Worm (Caenorhabditis elegans): Measurements from ENCODE around the gene M01H9.3.

The M01H9.3 gene

ce11 chrIV:4524943-4525342 lies 48.1 kb upstream of the M01H9.3 start, which contains the start of gene ZK180.6:
ZK180.6 (minus strand) TSS chrIV:4525043.
- TF ChIP-seq lin-39 (tag; optimal IDR thresholded peaks at IDR 0.05) (no peak), tbx-2 (tag; optimal IDR thresholded peaks at IDR 0.05) (no peak), nhr-237 (tag; optimal IDR thresholded peaks at IDR 0.05) (no peak), hmg-11 (tag; optimal IDR thresholded peaks at IDR 0.05) (no peak), ceh-9 (tag; optimal IDR thresholded peaks at IDR 0.05) (no peak), nhr-77 (tag; optimal IDR thresholded peaks at IDR 0.05) (no peak)

ce11 chrIV:4523461-4523860 lies 46.6 kb upstream of the M01H9.3 start:
- no peak for TF ChIP-seq snpc-4 (tag; optimal IDR thresholded peaks at IDR 0.05)
- TF ChIP-seq lin-39 (tag; optimal IDR thresholded peaks at IDR 0.05) = no peak
- no peak for TF ChIP-seq skn-1 (tag; optimal IDR thresholded peaks at IDR 0.05)
- no peak for TF ChIP-seq nhr-23 (tag; optimal IDR thresholded peaks at IDR 0.05)
- no peak for TF ChIP-seq ama-1 (optimal IDR thresholded peaks at IDR 0.05)
- TF ChIP-seq nhr-237 (tag; optimal IDR thresholded peaks at IDR 0.05) = no peak

ce11 chrIV:4519714-4520113 lies 42.9 kb upstream of the M01H9.3 start:
- TF ChIP-seq fkh-10 (GFP tag; optimal IDR thresholded peaks at IDR 0.05) (no peak), nhr-25 (tag; optimal IDR thresholded peaks at IDR 0.05) (peak; percentile 68), ama-1 (optimal IDR thresholded peaks at IDR 0.05) (peak; percentile 32), ztf-4 (tag; optimal IDR thresholded peaks at IDR 0.05) (no peak)

- TF ChIP-seq nhr-25 (tag; optimal IDR thresholded peaks at IDR 0.05) (peak; percentile 39), elt-3 (tag; optimal IDR thresholded peaks at IDR 0.05) (peak in 1 of 3 experiments; percentile 72), ztf-4 (tag; optimal IDR thresholded peaks at IDR 0.05) (no peak), nhr-43 (tag; optimal IDR thresholded peaks at IDR 0.05; ENCODE audit: poor library complexity, severe bottlenecking) (peak; percentile 37)
These were observed 41.3 kb upstream of the M01H9.3 start for ce11 chrIV:4518111-4518510.

ce11 chrIV:4517066-4517465 lies 40.2 kb upstream of the M01H9.3 start, which contains the start of gene ZK180.5:
ZK180.5 (minus strand) TSS chrIV:4517166.
- TF ChIP-seq nhr-43 (tag; optimal IDR thresholded peaks at IDR 0.05; ENCODE audit: poor library complexity, severe bottlenecking) (peak; percentile 42), mml-1 (tag; optimal IDR thresholded peaks at IDR 0.05) (no peak), nfya-1 (tag; optimal IDR thresholded peaks at IDR 0.05; ENCODE audit: insufficient read depth) (no peak), nhr-25 (tag; optimal IDR thresholded peaks at IDR 0.05) (peak; percentile 28)

- TF ChIP-seq ceh-16 (tag; optimal IDR thresholded peaks at IDR 0.05) (no peak), lsy-12 (tag; optimal IDR thresholded peaks at IDR 0.05) (no peak), aly-2 (tag; optimal IDR thresholded peaks at IDR 0.05) (no peak), egl-27 (tag; optimal IDR thresholded peaks at IDR 0.05) (no peak), nhr-76 (tag; optimal IDR thresholded peaks at IDR 0.05) (no peak), ztf-4 (tag; optimal IDR thresholded peaks at IDR 0.05) (no peak), unc-62 (GFP tag; optimal IDR thresholded peaks at IDR 0.05) (no peak), tbx-2 (tag; optimal IDR thresholded peaks at IDR 0.05) (no peak), daf-12 (tag; optimal IDR thresholded peaks at IDR 0.05) (no peak), zag-1 (tag; optimal IDR thresholded peaks at IDR 0.05) (no peak), nhr-28 (tag; optimal IDR thresholded peaks at IDR 0.05) (no peak), ceh-28 (tag; optimal IDR thresholded peaks at IDR 0.05) (no peak), skn-1 (tag; optimal IDR thresholded peaks at IDR 0.05) (no peak), ztf-11 (tag; optimal IDR thresholded peaks at IDR 0.05) (no peak), nhr-67 (tag; optimal IDR thresholded peaks at IDR 0.05) (no peak), ceh-82 (tag; optimal IDR thresholded peaks at IDR 0.05) (no peak), pha-4 (tag; optimal IDR thresholded peaks at IDR 0.05) (no peak), R02D3.7 (tag; optimal IDR thresholded peaks at IDR 0.05) (no peak), eor-1 (tag; optimal IDR thresholded peaks at IDR 0.05) (no peak), elt-1 (tag; optimal IDR thresholded peaks at IDR 0.05) (no peak)
These were observed 39.6 kb upstream of the M01H9.3 start for ce11 chrIV:4516478-4516877.

Data from whole organism, L3 larva.